Worm (Caenorhabditis elegans) whole organism, L4 larva: ENCODE data around the gene B0272.4.

ENCODE experiments used
- D1046.2 ChIP-seq: fragments of 200-800 bp; sonication (Bioruptor generic); IDR thresholded peaks from 2 replicates; pipeline ENCODE4 v1.3.6; 2022; ENCODE audit warnings: missing genetic modification characterization, missing compliant biosample characterization
- F10B5.3 ChIP-seq: sonication (generic microtip); optimal IDR thresholded peaks from 2 replicates; lab custom pipeline; 2016; ENCODE audit warnings: mild to moderate bottlenecking, missing genetic modification characterization, missing compliant biosample characterization
- F44E2.7 ChIP-seq: fragments of 200-800 bp; sonication (Bioruptor generic); IDR thresholded peaks from 2 replicates; pipeline ENCODE4 v2.1.2; 2022; ENCODE audit warnings: missing genetic modification characterization, missing compliant biosample characterization
- F49E8.2 ChIP-seq: sonication (generic microtip); optimal IDR thresholded peaks from 2 replicates; lab custom pipeline; 2016; ENCODE audit warnings: missing compliant biosample characterization, mild to moderate bottlenecking, missing genetic modification characterization, borderline replicate concordance
- Y105C5A.15 ChIP-seq: fragments of 200-800 bp; sonication (Bioruptor generic); IDR thresholded peaks from 2 replicates; pipeline ENCODE4 v1.3.6; 2022; ENCODE audit warnings: missing genetic modification characterization, missing compliant biosample characterization
- Y75B8A.6 ChIP-seq: fragments of 200-800 bp; sonication (Bioruptor generic); IDR thresholded peaks from 2 replicates; pipeline ENCODE4 v1.3.6; 2022; ENCODE audit warnings: missing genetic modification reagents, missing genetic modification characterization, missing compliant biosample characterization
- aha-1 ChIP-seq: fragments of 150-350 bp; peaks from one replicate; lab custom pipeline; 2014; ENCODE audit warnings: missing biosample characterization, missing genetic modification characterization
- attf-4 ChIP-seq: sonication (generic microtip); optimal IDR thresholded peaks from 3 replicates; lab custom pipeline; 2017; ENCODE audit warnings: missing biosample characterization, missing genetic modification characterization
- ceh-44 ChIP-seq: fragments of 200-800 bp; sonication (Bioruptor generic); IDR thresholded peaks from 2 replicates; pipeline ENCODE4 v1.3.6; 2022; ENCODE audit warnings: missing genetic modification reagents, missing genetic modification characterization, missing compliant biosample characterization
- ceh-62 ChIP-seq: sonication (generic microtip); optimal IDR thresholded peaks from 2 replicates; lab custom pipeline; 2017; ENCODE audit warnings: missing biosample characterization, missing genetic modification characterization
- cey-2 ChIP-seq: sonication (generic microtip); optimal IDR thresholded peaks from 3 replicates; lab custom pipeline; 2017; ENCODE audit warnings: missing genetic modification characterization, mild to moderate bottlenecking, missing compliant biosample characterization, antibody characterized with exemption, borderline replicate concordance; ENCODE audit not compliant: insufficient read depth
- daf-19 ChIP-seq: fragments of 200-800 bp; sonication (Bioruptor generic); conservative IDR thresholded peaks from 2 replicates; pipeline ENCODE4 v1.3.6; 2022; ENCODE audit warnings: missing genetic modification characterization, missing compliant biosample characterization
- egl-27 ChIP-seq: sonication (generic microtip); optimal IDR thresholded peaks from 3 replicates; lab custom pipeline; 2017; ENCODE audit warnings: missing biosample characterization, missing genetic modification reagents, missing genetic modification characterization
- egl-43 ChIP-seq: fragments of 200-800 bp; sonication (Bioruptor generic); IDR thresholded peaks from 2 replicates; pipeline ENCODE4 v1.3.6; 2022; ENCODE audit warnings: missing genetic modification reagents, missing genetic modification characterization, missing compliant biosample characterization
- fos-1 ChIP-seq: fragments of 150-350 bp; optimal IDR thresholded peaks from 2 replicates; lab custom pipeline; 2014; ENCODE audit warnings: missing biosample characterization, missing genetic modification characterization
- hlh-11 ChIP-seq: fragments of 200-800 bp; sonication (Bioruptor generic); optimal IDR thresholded peaks from 2 replicates; lab custom pipeline; 2018; ENCODE audit warnings: mild to moderate bottlenecking, missing genetic modification characterization, missing compliant biosample characterization
- hlh-30 ChIP-seq: sonication (generic microtip); optimal IDR thresholded peaks from 2 replicates; lab custom pipeline; 2017; ENCODE audit warnings: antibody characterized with exemption, mild to moderate bottlenecking, missing genetic modification characterization, missing compliant biosample characterization; ENCODE audit not compliant: insufficient read depth
- lin-1 ChIP-seq: fragments of 200-800 bp; sonication (Bioruptor generic); IDR thresholded peaks from 2 replicates; pipeline ENCODE4 v1.3.6; 2022; ENCODE audit warnings: missing genetic modification reagents, missing genetic modification characterization, missing compliant biosample characterization
- lin-29 ChIP-seq: fragments of 200-800 bp; sonication (Bioruptor generic); IDR thresholded peaks from 2 replicates; pipeline ENCODE4 v1.3.6; 2022; ENCODE audit warnings: missing genetic modification reagents, missing genetic modification characterization, missing compliant biosample characterization
- lin-38 ChIP-seq: fragments of 200-800 bp; sonication (Bioruptor generic); IDR thresholded peaks from 2 replicates; pipeline ENCODE4 v1.3.6; 2022; ENCODE audit warnings: missing genetic modification reagents, missing genetic modification characterization, missing compliant biosample characterization
- mdl-1 ChIP-seq, 2 experiments: fragments of 150-350 bp in 1 of 2; sonication (generic microtip) in 1 of 2; optimal IDR thresholded peaks; 2 replicates each; lab custom pipeline; 2014 to 2017; ENCODE audit warnings: missing biosample characterization in 2 of 2, missing genetic modification characterization in 2 of 2
- mdt-29 ChIP-seq: fragments of 200-800 bp; sonication (Bioruptor generic); IDR thresholded peaks from 2 replicates; pipeline ENCODE4 v1.3.6; 2022; ENCODE audit warnings: missing genetic modification reagents, missing genetic modification characterization, missing compliant biosample characterization
- mep-1 ChIP-seq: fragments of 150-350 bp; sonication (generic microtip); optimal IDR thresholded peaks from 3 replicates; lab custom pipeline; 2014; ENCODE audit warnings: missing biosample characterization, missing genetic modification characterization
- mes-2 ChIP-seq: sonication (generic microtip); optimal IDR thresholded peaks from 2 replicates; lab custom pipeline; 2016; ENCODE audit warnings: missing genotype, mild to moderate bottlenecking, missing genetic modification characterization, missing compliant biosample characterization; ENCODE audit not compliant: poor library complexity, severe bottlenecking
- mxl-3 ChIP-seq: fragments of 200-800 bp; sonication (Bioruptor generic); optimal IDR thresholded peaks from 2 replicates; lab custom pipeline; 2018; ENCODE audit warnings: mild to moderate bottlenecking, missing genetic modification characterization, missing compliant biosample characterization
- nhr-11 ChIP-seq: fragments of 150-350 bp; optimal IDR thresholded peaks from 2 replicates; lab custom pipeline; 2014; ENCODE audit warnings: missing biosample characterization, missing genetic modification characterization
- nhr-237 ChIP-seq: sonication (generic microtip); optimal IDR thresholded peaks from 2 replicates; lab custom pipeline; 2017; ENCODE audit warnings: missing biosample characterization, missing genetic modification characterization
- nhr-25 ChIP-seq: sonication (generic microtip); optimal IDR thresholded peaks from 2 replicates; lab custom pipeline; 2017; ENCODE audit warnings: missing genetic modification characterization, mild to moderate bottlenecking, missing compliant biosample characterization, antibody characterized with exemption, moderate library complexity, borderline replicate concordance; ENCODE audit not compliant: insufficient read depth
- nhr-28 ChIP-seq: fragments of 150-350 bp; optimal IDR thresholded peaks from 2 replicates; lab custom pipeline; 2014; ENCODE audit warnings: missing biosample characterization, missing genetic modification characterization
- nhr-6 ChIP-seq: fragments of 150-350 bp; optimal IDR thresholded peaks from 2 replicates; lab custom pipeline; 2014; ENCODE audit warnings: missing biosample characterization, missing genetic modification characterization
- php-3 ChIP-seq: fragments of 200-800 bp; sonication (Bioruptor generic); IDR thresholded peaks from 2 replicates; pipeline ENCODE4 v1.3.6; 2022; ENCODE audit warnings: missing genetic modification reagents, missing genetic modification characterization, missing compliant biosample characterization
- rbr-2 ChIP-seq: sonication (generic microtip); optimal IDR thresholded peaks from 2 replicates; lab custom pipeline; 2016; ENCODE audit warnings: missing genotype, missing genetic modification characterization, missing compliant biosample characterization
- set-16 ChIP-seq: fragments of 200-800 bp; sonication (Bioruptor generic); IDR thresholded peaks from 2 replicates; pipeline ENCODE4 v1.3.6; 2022; ENCODE audit warnings: missing genetic modification reagents, missing genetic modification characterization, missing compliant biosample characterization
- spr-1 ChIP-seq: sonication (generic microtip); optimal IDR thresholded peaks from 2 replicates; lab custom pipeline; 2016; ENCODE audit warnings: mild to moderate bottlenecking, missing genetic modification characterization, missing compliant biosample characterization
- spr-3 ChIP-seq: fragments of 200-800 bp; sonication (Bioruptor generic); optimal IDR thresholded peaks from 2 replicates; lab custom pipeline; 2018; ENCODE audit warnings: mild to moderate bottlenecking, missing genetic modification characterization, missing compliant biosample characterization
- unc-62 ChIP-seq, 3 experiments: fragments of 150-350 bp in 1 of 3; sonication (generic microtip); optimal IDR thresholded peaks in 2 of 3; peaks in 1 of 3; 1 replicate in 1 of 3; 2 replicates in 2 of 3; lab custom pipeline; 2014 to 2017; ENCODE audit warnings: missing biosample characterization in 3 of 3, missing genetic modification characterization in 3 of 3, missing genetic modification reagents in 3 of 3, missing genotype in 1 of 3
- zfp-3 ChIP-seq: fragments of 200-800 bp; sonication (Bioruptor generic); conservative IDR thresholded peaks from 2 replicates; pipeline ENCODE4 v1.3.6; 2022; ENCODE audit warnings: missing genetic modification reagents, missing genetic modification characterization, missing compliant biosample characterization
- zip-2 ChIP-seq: fragments of 150-350 bp; optimal IDR thresholded peaks from 2 replicates; lab custom pipeline; 2014; ENCODE audit warnings: missing biosample characterization, missing genetic modification characterization

B0272.4 gene

DNA sequence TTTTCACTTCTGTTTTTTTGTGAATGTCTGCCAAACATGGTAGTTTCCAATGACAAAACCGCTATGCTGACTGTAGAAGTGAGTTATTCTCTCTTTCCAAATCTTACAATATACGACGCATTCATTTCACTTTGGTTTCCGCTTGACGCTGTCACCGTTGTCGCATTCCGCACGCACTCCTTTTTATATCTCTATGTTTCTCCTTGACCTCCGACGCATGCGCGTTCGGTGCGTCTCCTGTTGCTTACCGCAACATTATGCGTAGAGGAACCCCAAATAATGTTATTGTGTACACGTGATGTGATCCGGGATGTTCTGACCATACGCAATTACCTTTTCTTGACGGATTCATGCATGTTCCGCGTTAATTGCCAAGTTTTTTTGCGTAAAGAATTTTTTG is 26.3 kb upstream of the B0272.4 start:
- no peak for TF ChIP-seq nhr-11
- no peak for TF ChIP-seq daf-19
- peak; percentile 32 for TF ChIP-seq hlh-30
- peak; percentile 18 for TF ChIP-seq mxl-3 (GFP tag; lab: Kevin White, UChicago)
- TF ChIP-seq nhr-25 (tag; lab: Kevin White, UChicago) = peak; percentile 66
- no peak for TF ChIP-seq F49E8.2 (tag; lab: Kevin White, UChicago)
- no peak for TF ChIP-seq zfp-3
- no peak for TF ChIP-seq nhr-237 (tag; lab: Kevin White, UChicago)
- no peak for TF ChIP-seq egl-27 (tag; lab: Kevin White, UChicago)
- peak; percentile 7 for TF ChIP-seq nhr-28
- no peak for TF ChIP-seq set-16 (GFP tag; lab: Robert Waterston, UW)
- no peak for TF ChIP-seq mep-1 (tag; lab: Kevin White, UChicago)
- TF ChIP-seq ceh-62 = no peak
- no peak for TF ChIP-seq attf-4
- peak in 1 of 2 experiments; percentile 55 for TF ChIP-seq mdl-1 (tag; optimal IDR thresholded peaks at IDR 0.05; lab: Kevin White, UChicago)
- no peak for TF ChIP-seq F44E2.7 (GFP tag; lab: Robert Waterston, UW)
- TF ChIP-seq ceh-44 (GFP tag; lab: Robert Waterston, UW) = no peak
- no peak for TF ChIP-seq unc-62 (GFP tag; optimal IDR thresholded peaks at IDR 0.05 in 1 of 2; lab: Kevin White, UChicago)
- no peak for TF ChIP-seq unc-62 (tag; optimal IDR thresholded peaks at IDR 0.05; lab: Kevin White, UChicago)
- TF ChIP-seq lin-29 (GFP tag; lab: Robert Waterston, UW) = no peak
- TF ChIP-seq mdt-29 (GFP tag; lab: Robert Waterston, UW) = no peak

DNA sequence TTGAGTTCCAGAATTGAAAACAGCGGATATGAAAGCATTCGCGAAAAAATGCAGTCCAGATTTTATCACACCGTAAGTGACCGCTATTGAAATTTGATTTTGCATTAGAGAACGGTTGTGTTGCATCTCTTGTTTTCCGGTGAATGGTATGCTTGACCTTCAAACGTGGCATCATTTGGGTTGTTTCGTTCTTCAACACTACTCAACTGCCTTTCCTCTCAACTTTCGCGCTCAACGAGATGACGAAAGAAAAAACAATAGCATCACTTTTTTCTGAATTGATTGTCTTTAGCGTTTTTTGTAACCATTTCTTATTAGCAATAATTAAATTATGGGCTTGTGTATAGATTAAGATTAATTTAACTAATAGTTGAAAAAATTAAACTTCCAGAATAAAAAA is 25.8 kb upstream of the B0272.4 start:
- TF ChIP-seq mes-2 (tag; lab: Kevin White, UChicago) (no peak), spr-3 (GFP tag; lab: Kevin White, UChicago) (no peak), ceh-62 (no peak)

DNA sequence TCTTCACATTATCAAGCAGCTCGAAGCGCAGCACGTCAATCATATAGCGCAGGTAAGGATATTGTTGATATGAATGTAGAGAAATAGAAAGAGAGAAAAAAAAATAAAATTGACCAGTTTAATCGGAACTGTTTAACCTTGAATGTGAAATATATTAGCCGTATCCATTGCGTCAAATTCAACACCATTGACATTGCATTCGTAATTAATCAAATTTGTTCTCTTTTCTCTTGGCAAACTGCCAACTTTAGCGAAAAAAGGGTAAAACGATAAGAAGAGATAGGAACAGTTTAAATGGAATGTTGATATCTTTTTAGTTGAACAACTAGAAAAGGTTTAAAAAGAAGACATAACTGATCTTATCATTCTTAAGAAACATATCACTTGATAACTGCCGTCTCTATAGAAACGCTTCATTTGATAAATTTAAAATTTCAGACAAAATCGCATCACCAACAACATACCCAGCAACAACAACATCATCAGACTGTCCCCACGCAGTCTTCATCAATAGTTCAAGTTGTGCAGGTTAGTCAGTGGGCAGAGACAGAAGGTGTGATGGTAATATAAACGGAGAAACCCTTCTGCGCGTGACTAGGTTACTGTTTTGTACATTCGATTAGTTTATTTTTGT is 24.5 kb upstream of the B0272.4 start:
- no peak for TF ChIP-seq spr-1
- peak; percentile 30 for TF ChIP-seq mep-1 (tag; lab: Kevin White, UChicago)
- TF ChIP-seq cey-2 (tag; lab: Kevin White, UChicago) = no peak
- TF ChIP-seq F10B5.3 = no peak
- peak; percentile 88 for TF ChIP-seq nhr-25 (tag; lab: Kevin White, UChicago)
- TF ChIP-seq aha-1 (tag; lab: Kevin White, UChicago) = peak; percentile 79
- TF ChIP-seq hlh-11 (tag; lab: Kevin White, UChicago) = peak; percentile 2
- TF ChIP-seq unc-62 (GFP tag; optimal IDR thresholded peaks at IDR 0.05 in 1 of 2; lab: Kevin White, UChicago) = peak in 1 of 2 experiments; percentile 80
- no peak for TF ChIP-seq unc-62 (tag; optimal IDR thresholded peaks at IDR 0.05; lab: Kevin White, UChicago)
- TF ChIP-seq hlh-30 = peak; percentile 20
- peak; percentile 63 for TF ChIP-seq nhr-28

DNA sequence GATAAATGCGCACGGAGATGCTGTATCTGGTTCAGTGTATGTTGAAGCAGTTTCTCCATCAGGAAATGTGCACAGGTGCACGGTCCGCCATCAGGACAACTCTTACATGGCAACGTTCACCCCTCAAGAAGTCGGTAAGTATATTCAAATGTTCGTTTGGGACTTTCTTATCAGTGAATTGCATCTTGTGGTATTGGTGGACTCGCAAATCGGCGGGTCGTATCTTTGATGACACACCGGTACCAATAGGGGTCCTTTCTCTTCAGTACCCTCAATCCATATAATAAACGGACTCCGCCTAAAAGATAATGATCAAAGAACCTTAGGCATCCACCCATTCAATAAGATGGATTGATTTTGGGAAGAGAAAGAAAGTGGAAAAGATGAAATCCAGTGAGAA is 22.3 kb upstream of the B0272.4 start:
- TF ChIP-seq D1046.2 (no peak), zip-2 (tag; lab: Kevin White, UChicago) (no peak), lin-1 (GFP tag; lab: Robert Waterston, UW) (no peak), fos-1 (no peak), rbr-2 (tag; lab: Kevin White, UChicago) (no peak), php-3 (no peak), Y105C5A.15 (GFP tag; lab: Robert Waterston, UW) (no peak), egl-43 (no peak), lin-38 (GFP tag; lab: Robert Waterston, UW) (no peak), Y75B8A.6 (GFP tag; lab: Robert Waterston, UW) (no peak), nhr-6 (tag; lab: Kevin White, UChicago) (no peak)
- TF ChIP-seq, all 104 proteins: peak for 0
